Fruit fly (Drosophila melanogaster) whole organism, embryonic: ENCODE results near the gene CG43198.

Source experiments
- Atf6 ChIP-seq: fragments of 200-800 bp; sonication (Bioruptor generic); IDR thresholded peaks from 2 replicates; pipeline ENCODE4 v1.3.6; 2022; ENCODE audit warnings: missing biosample characterization, missing genetic modification characterization
- Bgb ChIP-seq: fragments of 200-800 bp; sonication (Bioruptor generic); IDR thresholded peaks from 2 replicates; pipeline ENCODE4 v1.3.6; 2022; ENCODE audit warnings: missing biosample characterization, missing genetic modification characterization; ENCODE audit not compliant: partially characterized antibody
- CG11398 ChIP-seq: fragments of 200-800 bp; sonication (Bioruptor generic); optimal IDR thresholded peaks from 2 replicates; lab custom pipeline; 2016; ENCODE audit warnings: missing biosample characterization, missing genetic modification characterization
- CG11504 ChIP-seq: fragments of 200-800 bp; sonication (Bioruptor generic); optimal IDR thresholded peaks from 3 replicates; lab custom pipeline; 2019; ENCODE audit warnings: missing biosample characterization, mild to moderate bottlenecking, missing genetic modification characterization, moderate library complexity
- CG11695 ChIP-seq: fragments of 200-800 bp; sonication (Bioruptor generic); IDR thresholded peaks from 3 replicates; pipeline ENCODE4 v1.3.6; 2022; ENCODE audit warnings: missing biosample characterization, missing genetic modification characterization
- CG12391 ChIP-seq: fragments of 200-800 bp; sonication (Bioruptor generic); optimal IDR thresholded peaks from 3 replicates; lab custom pipeline; 2018; ENCODE audit warnings: missing biosample characterization, mild to moderate bottlenecking, missing genetic modification characterization, moderate library complexity
- CG14050 ChIP-seq: fragments of 200-800 bp; sonication (Bioruptor generic); IDR thresholded peaks from 3 replicates; pipeline ENCODE4 v1.3.6; 2022; ENCODE audit warnings: missing biosample characterization, missing genetic modification characterization
- CG1603 ChIP-seq: fragments of 200-800 bp; sonication (Bioruptor generic); optimal IDR thresholded peaks from 2 replicates; lab custom pipeline; 2019; ENCODE audit warnings: missing biosample characterization, mild to moderate bottlenecking, missing genetic modification characterization, moderate library complexity
- CG2712 ChIP-seq: fragments of 200-800 bp; optimal IDR thresholded peaks from 3 replicates; lab custom pipeline; 2019; ENCODE audit warnings: missing biosample characterization, mild to moderate bottlenecking, missing genetic modification characterization, moderate library complexity
- CG2889 ChIP-seq: fragments of 200-800 bp; sonication (Bioruptor generic); IDR thresholded peaks from 3 replicates; pipeline ENCODE4 v1.3.6; 2022; ENCODE audit warnings: missing biosample characterization, missing genetic modification characterization
- CG7372 ChIP-seq: fragments of 200-800 bp; sonication (Bioruptor generic); IDR thresholded peaks from 2 replicates; pipeline ENCODE4 v1.3.6; 2022; ENCODE audit warnings: missing biosample characterization, missing genetic modification characterization
- CG9437 ChIP-seq: fragments of 200-800 bp; sonication (Bioruptor generic); optimal IDR thresholded peaks from 2 replicates; lab custom pipeline; 2018; ENCODE audit warnings: missing biosample characterization, mild to moderate bottlenecking, missing genetic modification characterization
- CG9797 ChIP-seq: fragments of 200-800 bp; sonication (Bioruptor generic); optimal IDR thresholded peaks from 3 replicates; lab custom pipeline; 2018; ENCODE audit warnings: missing biosample characterization, mild to moderate bottlenecking, missing genetic modification characterization
- CG9932 ChIP-seq: fragments of 200-800 bp; sonication (Bioruptor generic); IDR thresholded peaks from 2 replicates; pipeline ENCODE4 v1.3.6; 2022; ENCODE audit warnings: missing biosample characterization, missing genetic modification characterization
- Camta ChIP-seq: fragments of 200-800 bp; sonication (Bioruptor generic); optimal IDR thresholded peaks from 2 replicates; lab custom pipeline; 2016; ENCODE audit warnings: missing biosample characterization, missing genetic modification characterization
- CoRest ChIP-seq: fragments of 200-800 bp; sonication (Bioruptor generic); optimal IDR thresholded peaks from 3 replicates; lab custom pipeline; 2018; ENCODE audit warnings: missing biosample characterization, mild to moderate bottlenecking, missing genetic modification characterization, moderate library complexity
- E2f2 ChIP-seq: fragments of 200-800 bp; sonication (Bioruptor generic); IDR thresholded peaks from 2 replicates; pipeline ENCODE4 v1.3.6; 2022; ENCODE audit warnings: missing biosample characterization, missing genetic modification characterization
- Kr ChIP-seq: fragments of 200-800 bp; sonication (Bioruptor generic); optimal IDR thresholded peaks from 2 replicates; lab custom pipeline; 2017; ENCODE audit warnings: missing biosample characterization, mild to moderate bottlenecking, missing genetic modification characterization
- Sry-β ChIP-seq: fragments of 200-800 bp; sonication (Bioruptor generic); optimal IDR thresholded peaks from 2 replicates; lab custom pipeline; 2018; ENCODE audit warnings: missing biosample characterization, mild to moderate bottlenecking, missing genetic modification characterization, moderate library complexity
- Xbp1 ChIP-seq: fragments of 200-800 bp; sonication (Bioruptor generic); optimal IDR thresholded peaks from 3 replicates; lab custom pipeline; 2016; ENCODE audit warnings: missing biosample characterization, mild to moderate bottlenecking, missing genetic modification characterization
- az2 ChIP-seq: fragments of 200-800 bp; sonication (Bioruptor generic); optimal IDR thresholded peaks from 3 replicates; lab custom pipeline; 2016; ENCODE audit warnings: missing biosample characterization, missing genetic modification characterization
- bbx ChIP-seq: fragments of 200-800 bp; sonication (Bioruptor generic); IDR thresholded peaks from 2 replicates; pipeline ENCODE4 v1.3.6; 2022; ENCODE audit warnings: missing biosample characterization, missing genetic modification characterization; ENCODE audit not compliant: partially characterized antibody
- cg ChIP-seq: fragments of 200-800 bp; sonication (Bioruptor generic); optimal IDR thresholded peaks from 3 replicates; lab custom pipeline; 2019; ENCODE audit warnings: missing biosample characterization, mild to moderate bottlenecking, missing genetic modification characterization, moderate library complexity
- esg ChIP-seq: fragments of 200-800 bp; sonication (Bioruptor generic); conservative IDR thresholded peaks from 2 replicates; pipeline ENCODE4 v1.3.6; 2022; ENCODE audit warnings: missing biosample characterization, missing genetic modification characterization
- exex ChIP-seq: fragments of 200-800 bp; sonication (Bioruptor generic); optimal IDR thresholded peaks from 4 replicates; lab custom pipeline; 2018; ENCODE audit warnings: missing biosample characterization, mild to moderate bottlenecking, missing genetic modification characterization, moderate library complexity
- fd96Cb ChIP-seq: fragments of 200-800 bp; sonication (Bioruptor generic); optimal IDR thresholded peaks from 2 replicates; lab custom pipeline; 2018; ENCODE audit warnings: missing biosample characterization, mild to moderate bottlenecking, missing genetic modification characterization, moderate library complexity
- gem ChIP-seq: fragments of 200-800 bp; sonication (Bioruptor generic); optimal IDR thresholded peaks from 2 replicates; lab custom pipeline; 2019; ENCODE audit warnings: missing biosample characterization, mild to moderate bottlenecking, missing genetic modification characterization, moderate library complexity
- ham ChIP-seq: fragments of 200-800 bp; sonication (Bioruptor generic); IDR thresholded peaks from 2 replicates; pipeline ENCODE4 v1.3.6; 2022; ENCODE audit warnings: missing biosample characterization, missing genetic modification characterization
- ind ChIP-seq: fragments of 200-800 bp; sonication (Bioruptor generic); optimal IDR thresholded peaks from 3 replicates; lab custom pipeline; 2016; ENCODE audit warnings: missing biosample characterization, missing genetic modification characterization
- knrl ChIP-seq: fragments of 200-800 bp; sonication (Bioruptor generic); IDR thresholded peaks from 3 replicates; pipeline ENCODE4 v1.3.6; 2022; ENCODE audit warnings: missing biosample characterization, missing genetic modification characterization; ENCODE audit not compliant: partially characterized antibody
- lilli ChIP-seq: fragments of 200-800 bp; sonication (Bioruptor generic); optimal IDR thresholded peaks from 3 replicates; lab custom pipeline; 2016; ENCODE audit warnings: missing biosample characterization, missing genetic modification characterization
- lmd ChIP-seq: fragments of 200-800 bp; sonication (Bioruptor generic); IDR thresholded peaks from 2 replicates; pipeline ENCODE4 v1.3.6; 2022; ENCODE audit warnings: missing biosample characterization, missing genetic modification characterization
- nau ChIP-seq: fragments of 200-800 bp; sonication (Bioruptor generic); optimal IDR thresholded peaks from 3 replicates; lab custom pipeline; 2017; ENCODE audit warnings: missing biosample characterization, mild to moderate bottlenecking, missing genetic modification characterization, missing genetic modification reagents
- nom ChIP-seq: fragments of 200-800 bp; sonication (Bioruptor generic); optimal IDR thresholded peaks from 2 replicates; lab custom pipeline; 2017; ENCODE audit warnings: missing biosample characterization, missing genetic modification characterization, mild to moderate bottlenecking, moderate library complexity, missing genetic modification reagents
- p53 ChIP-seq: fragments of 200-800 bp; sonication (Bioruptor generic); optimal IDR thresholded peaks from 2 replicates; lab custom pipeline; 2016; ENCODE audit warnings: missing biosample characterization, missing genetic modification characterization
- scrt ChIP-seq: fragments of 200-800 bp; sonication (Bioruptor generic); optimal IDR thresholded peaks from 2 replicates; lab custom pipeline; 2018; ENCODE audit warnings: missing biosample characterization, mild to moderate bottlenecking, missing genetic modification characterization, moderate library complexity
- sens-2 ChIP-seq: fragments of 200-800 bp; sonication (Bioruptor generic); IDR thresholded peaks from 2 replicates; pipeline ENCODE4 v1.3.6; 2022; ENCODE audit warnings: missing biosample characterization, missing genetic modification characterization
- sisA ChIP-seq: fragments of 200-800 bp; sonication (Bioruptor generic); IDR thresholded peaks from 2 replicates; pipeline ENCODE4 v1.3.6; 2022; ENCODE audit warnings: missing biosample characterization, missing genetic modification characterization
- slou ChIP-seq: fragments of 200-800 bp; sonication (Bioruptor generic); optimal IDR thresholded peaks from 3 replicates; lab custom pipeline; 2016; ENCODE audit warnings: missing biosample characterization, missing genetic modification characterization
- tx ChIP-seq: fragments of 200-800 bp; sonication (Bioruptor generic); optimal IDR thresholded peaks from 2 replicates; lab custom pipeline; 2016; ENCODE audit warnings: missing biosample characterization, missing genetic modification characterization

CG43198 gene

DNA sequence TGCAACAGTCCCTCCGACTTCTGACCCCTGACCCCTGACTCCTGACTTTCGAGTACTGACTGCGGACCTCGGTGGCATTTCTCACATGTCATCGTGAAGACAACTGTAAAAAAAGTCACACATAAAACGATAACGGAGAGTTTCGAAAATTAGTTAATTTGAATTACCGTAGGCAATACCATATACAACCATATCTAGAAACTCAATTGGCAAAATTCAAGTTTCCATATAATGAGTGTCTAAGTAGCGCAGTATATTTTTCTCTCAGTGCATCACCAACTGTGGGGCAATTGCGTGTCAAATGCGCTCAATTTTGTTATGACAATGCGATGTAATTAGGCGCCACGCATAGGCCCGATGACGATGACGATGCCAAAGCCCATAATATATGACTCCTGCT is 38.1 kb downstream of the CG43198 start (continued):
- peak; percentile 43 for TF ChIP-seq CG1603 (tag; lab: Kevin White, UChicago)
- no peak for TF ChIP-seq knrl (GFP tag; lab: Robert Waterston, UW)
- TF ChIP-seq az2 = peak; percentile 15
- no peak for TF ChIP-seq sens-2 (GFP tag; lab: Robert Waterston, UW)
- TF ChIP-seq lmd (GFP tag; lab: Robert Waterston, UW) = peak; percentile 8; the same call in 1 of the 2 replicates
- TF ChIP-seq lilli = no peak
- TF ChIP-seq CG11695 = no peak
- TF ChIP-seq exex (tag; lab: Kevin White, UChicago) = no peak
- TF ChIP-seq gem = peak; percentile 47
- TF ChIP-seq fd96Cb (tag; lab: Kevin White, UChicago) = peak; percentile 17
- TF ChIP-seq Xbp1 (GFP tag; lab: Kevin White, UChicago) = peak; percentile 12
- TF ChIP-seq scrt (GFP tag; lab: Kevin White, UChicago) = no peak
- 0 out of 2 replicates have a peak, but pooled peaks have one; percentile 17 for TF ChIP-seq CG9932
- peak; percentile 13 for TF ChIP-seq CG12391 (tag; lab: Kevin White, UChicago)

DNA sequence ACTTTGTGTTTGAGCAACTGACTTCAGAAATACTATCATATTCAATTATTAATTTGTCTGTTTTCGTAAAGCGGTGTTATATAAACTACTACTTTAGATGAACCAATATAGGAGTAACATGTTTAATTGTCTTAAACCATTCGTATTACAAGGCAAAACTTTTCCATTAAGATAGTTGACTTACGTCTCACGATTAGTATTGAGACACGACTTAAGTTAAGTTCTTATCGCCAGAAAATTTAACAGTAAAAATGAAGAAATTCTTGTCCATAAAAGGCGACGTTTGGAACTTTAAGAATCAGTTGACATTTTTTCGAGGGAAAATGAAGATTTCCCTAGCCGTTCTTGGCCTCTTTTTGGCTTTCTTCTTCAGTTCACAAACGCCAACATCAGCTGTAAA is 39.6 kb downstream of the CG43198 start, which contains the start of gene CG42705:
Gene CG42705 (plus strand): TSS at position 301 of the 400 bp plus-strand sequence.
- TF ChIP-seq CG14050 (GFP tag; lab: Robert Waterston, UW) (no peak), ind (GFP tag; lab: Kevin White, UChicago) (no peak), CG11398 (no peak), p53 (no peak), esg (no peak), CG9437 (no peak), CG7372 (no peak), Atf6 (GFP tag; lab: Robert Waterston, UW) (no peak), nom (GFP tag; lab: Kevin White, UChicago) (no peak), gem (no peak), nau (GFP tag; lab: Kevin White, UChicago) (no peak), CG2889 (no peak)

DNA sequence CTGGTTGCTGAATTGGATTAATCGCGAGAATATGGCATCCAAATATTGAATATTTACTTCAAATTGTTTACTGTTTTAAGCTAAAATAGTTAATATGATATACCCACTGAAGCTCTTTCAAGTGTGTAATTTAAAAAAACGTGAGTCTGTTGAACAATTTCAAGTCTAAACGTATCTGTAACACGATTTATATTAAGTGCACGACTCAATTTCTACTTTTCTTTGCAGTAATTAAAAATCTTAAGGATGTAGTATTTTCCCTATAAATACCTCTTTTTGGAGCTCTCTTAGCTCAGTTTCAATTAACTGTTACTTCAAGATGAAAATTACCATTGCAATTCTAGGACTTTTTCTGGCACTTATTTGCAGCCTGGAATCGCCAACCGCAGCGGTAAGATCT is 40.8 kb downstream of the CG43198 start, which contains the start of gene CG42704:
Gene CG42704 (plus strand): TSS at position 301 of the 400 bp plus-strand sequence.
- TF ChIP-seq CG9797 (no peak), Camta (GFP tag; lab: Kevin White, UChicago) (no peak), sisA (GFP tag; lab: Robert Waterston, UW) (no peak), tx (GFP tag; lab: Kevin White, UChicago) (no peak), bbx (GFP tag; lab: Robert Waterston, UW) (no peak), CG2712 (no peak), cg (GFP tag; lab: Kevin White, UChicago) (no peak), CG11504 (tag; lab: Kevin White, UChicago) (no peak), Bgb (no peak), E2f2 (GFP tag; lab: Robert Waterston, UW) (no peak), Kr (GFP tag; lab: Kevin White, UChicago) (no peak), Sry-β (GFP tag; lab: Kevin White, UChicago) (no peak), CoRest (tag; lab: Kevin White, UChicago) (no peak), ham (no peak), slou (GFP tag; lab: Kevin White, UChicago) (no peak)
- TF ChIP-seq, all 482 proteins: peak for 0
